Worm (Caenorhabditis elegans): ENCODE results near the gene F01F1.14.

DNA sequence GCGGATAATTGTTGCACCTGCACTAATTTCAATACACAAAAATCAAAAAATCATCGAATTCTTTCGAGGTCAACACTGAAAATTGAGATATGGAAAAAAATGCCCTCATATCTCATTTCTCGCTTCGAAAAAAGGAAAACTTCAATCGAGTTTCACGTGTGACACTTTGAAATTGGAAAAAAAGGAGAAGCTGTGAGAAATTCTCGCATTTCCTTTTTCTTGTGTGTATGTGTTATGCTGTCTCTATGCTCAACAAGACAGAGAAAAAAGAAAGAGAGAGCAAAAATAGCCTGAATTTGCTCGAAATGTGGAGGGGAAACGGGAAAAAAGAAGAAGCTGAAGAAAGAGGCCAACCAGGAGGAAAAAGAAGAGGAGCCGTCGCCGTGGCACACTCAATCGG is 36.3 kb downstream of the F01F1.14 start:
- no peak for TF ChIP-seq flt-1 (GFP tag; IDR thresholded peaks at IDR 0.05)
- no peak for TF ChIP-seq ref-1 (GFP tag; conservative IDR thresholded peaks at IDR 0.05)
- TF ChIP-seq med-1 (GFP tag; optimal IDR thresholded peaks at IDR 0.05; ENCODE audit: insufficient read depth) = no peak
- no peak for TF ChIP-seq ztf-29 (GFP tag; IDR thresholded peaks at IDR 0.05)
- TF ChIP-seq ztf-23 (GFP tag; IDR thresholded peaks at IDR 0.05) = no peak

Measured in whole organism, midembryonic.